Worm (Caenorhabditis elegans): ENCODE measurements around the gene apc-17.
A peak's percentile ranks its signal among the peaks of the same experiment; 100 is the strongest.

The apc-17 gene

DNA sequence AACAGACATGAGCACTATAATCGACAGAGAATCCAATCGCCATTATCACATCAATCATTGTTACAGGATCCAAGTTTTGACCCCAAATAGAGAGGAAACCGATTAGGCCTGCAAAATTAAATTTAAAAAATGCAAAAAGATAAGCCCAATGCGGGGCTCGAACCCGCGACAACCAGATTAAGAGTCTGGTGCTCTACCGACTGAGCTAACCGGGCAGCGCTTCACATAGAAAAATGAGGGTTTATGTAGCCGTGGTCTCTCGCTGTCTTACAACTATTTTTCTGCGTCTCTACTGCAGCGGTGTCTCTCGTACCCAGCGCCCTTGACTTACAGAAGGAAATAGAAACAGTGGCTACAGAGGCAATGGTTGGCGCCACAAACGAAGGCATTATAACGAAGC is 49.7 kb downstream of the apc-17 start (continued):
- no peak for TF ChIP-seq efl-3 (GFP tag; optimal IDR thresholded peaks at IDR 0.05)
- peak; percentile 47 for TF ChIP-seq aly-2 (tag; optimal IDR thresholded peaks at IDR 0.05)
- TF ChIP-seq dsc-1 (tag; optimal IDR thresholded peaks at IDR 0.05): peak; percentile 51
- no peak for TF ChIP-seq hlh-4 (tag; optimal IDR thresholded peaks at IDR 0.05)
- TF ChIP-seq elt-3 (tag; optimal IDR thresholded peaks at IDR 0.05): peak in 2 of 6 experiments; percentile 6 to 27
- no peak for TF ChIP-seq hpl-2 (GFP tag; optimal IDR thresholded peaks at IDR 0.05)
- TF ChIP-seq elt-2 (tag; optimal IDR thresholded peaks at IDR 0.05): peak; percentile 53
- TF ChIP-seq zag-1 (tag; optimal IDR thresholded peaks at IDR 0.05): no peak
- no peak for TF ChIP-seq nhr-12 (tag; optimal IDR thresholded peaks at IDR 0.05)
- no peak for TF ChIP-seq lin-13 (GFP tag; optimal IDR thresholded peaks at IDR 0.05)
- peak; percentile 42 to 52 for TF ChIP-seq efl-1 (optimal IDR thresholded peaks at IDR 0.05)
- peak; percentile 40 to 95 for TF ChIP-seq efl-1 (GFP tag; optimal IDR thresholded peaks at IDR 0.05 in 1 of 2)
- TF ChIP-seq nhr-47 (tag; optimal IDR thresholded peaks at IDR 0.05): peak; percentile 70
- TF ChIP-seq C34B4.2 (tag; optimal IDR thresholded peaks at IDR 0.05): no peak
- TF ChIP-seq lin-39 (tag; optimal IDR thresholded peaks at IDR 0.05): no peak
- TF ChIP-seq nhr-237 (tag; optimal IDR thresholded peaks at IDR 0.05): no peak
- peak; percentile 5 for TF ChIP-seq F16B12.6 (tag; optimal IDR thresholded peaks at IDR 0.05)
- TF ChIP-seq ets-5 (GFP tag; IDR thresholded peaks at IDR 0.05): no peak
- no peak for TF ChIP-seq tlp-1 (tag; optimal IDR thresholded peaks at IDR 0.05)
- no peak for TF ChIP-seq unc-30 (tag; optimal IDR thresholded peaks at IDR 0.05)
- peak; percentile 63 for TF ChIP-seq nhr-20 (tag; optimal IDR thresholded peaks at IDR 0.05)
- peak; percentile 63 for TF ChIP-seq swsn-7 (tag; optimal IDR thresholded peaks at IDR 0.05)
- TF ChIP-seq isw-1 (GFP tag; IDR thresholded peaks at IDR 0.05): no peak; the same call in 1 of the 2 replicates
- no peak for TF ChIP-seq mef-2 (tag; optimal IDR thresholded peaks at IDR 0.05)
- TF ChIP-seq fkh-4 (tag; optimal IDR thresholded peaks at IDR 0.05; ENCODE audit: borderline replicate concordance): no peak
- TF ChIP-seq lsy-2 (tag; optimal IDR thresholded peaks at IDR 0.05): peak; percentile 34 to 62

Data from whole organism, L1 larva.